Fruit fly (Drosophila melanogaster) whole organism, embryonic: Measurements from ENCODE around the gene Sec3.
A peak's percentile ranks its signal among the peaks of the same experiment; 100 is the strongest.

Experiments
- Abd-B ChIP-seq: fragments of 200-800 bp; sonication (Bioruptor generic); optimal IDR thresholded peaks from 2 replicates; lab custom pipeline; 2018; ENCODE audit warnings: missing biosample characterization, mild to moderate bottlenecking, missing genetic modification characterization, moderate library complexity
- Atf-2 ChIP-seq: fragments of 200-800 bp; sonication (Bioruptor generic); optimal IDR thresholded peaks from 2 replicates; lab custom pipeline; 2016; ENCODE audit warnings: missing biosample characterization, missing genetic modification characterization
- Blimp-1 ChIP-seq: fragments of 200-800 bp; sonication (Bioruptor generic); optimal IDR thresholded peaks from 3 replicates; lab custom pipeline; 2018; ENCODE audit warnings: missing biosample characterization, missing genetic modification characterization, mild to moderate bottlenecking, moderate library complexity, missing genetic modification reagents
- BtbVII ChIP-seq: fragments of 200-800 bp; sonication (Bioruptor generic); optimal IDR thresholded peaks from 3 replicates; lab custom pipeline; 2017; ENCODE audit warnings: missing biosample characterization, mild to moderate bottlenecking, missing genetic modification characterization
- CG1024 ChIP-seq: fragments of 200-800 bp; sonication (Bioruptor generic); IDR thresholded peaks from 2 replicates; pipeline ENCODE4 v1.3.6; 2022; ENCODE audit warnings: missing biosample characterization, missing genetic modification characterization
- CG10431 ChIP-seq: fragments of 200-800 bp; sonication (Bioruptor generic); optimal IDR thresholded peaks from 3 replicates; lab custom pipeline; 2018; ENCODE audit warnings: missing biosample characterization, mild to moderate bottlenecking, missing genetic modification characterization
- CG10543 ChIP-seq: fragments of 200-800 bp; sonication (Bioruptor generic); optimal IDR thresholded peaks from 3 replicates; lab custom pipeline; 2017; ENCODE audit warnings: missing biosample characterization, mild to moderate bottlenecking, missing genetic modification characterization, moderate library complexity
- CG12155 ChIP-seq: fragments of 200-800 bp; sonication (Bioruptor generic); optimal IDR thresholded peaks from 3 replicates; lab custom pipeline; 2016; ENCODE audit warnings: missing biosample characterization, missing genetic modification characterization
- CG12769 ChIP-seq: fragments of 200-800 bp; sonication (Bioruptor generic); optimal IDR thresholded peaks from 2 replicates; lab custom pipeline; 2019; ENCODE audit warnings: missing biosample characterization, mild to moderate bottlenecking, missing genetic modification characterization, moderate library complexity
- CG13424 ChIP-seq: fragments of 200-800 bp; sonication (Bioruptor generic); optimal IDR thresholded peaks from 2 replicates; lab custom pipeline; 2019; ENCODE audit warnings: missing biosample characterization, mild to moderate bottlenecking, missing genetic modification characterization, moderate library complexity
- CG13894 ChIP-seq: fragments of 200-800 bp; sonication (Bioruptor generic); optimal IDR thresholded peaks from 3 replicates; lab custom pipeline; 2018; ENCODE audit warnings: missing biosample characterization, mild to moderate bottlenecking, missing genetic modification characterization, moderate library complexity
- CG16779 ChIP-seq: fragments of 200-800 bp; sonication (Bioruptor generic); IDR thresholded peaks from 2 replicates; pipeline ENCODE4 v1.3.6; 2022; ENCODE audit warnings: missing biosample characterization, missing genetic modification characterization
- CG17328 ChIP-seq: fragments of 200-800 bp; sonication (Bioruptor generic); IDR thresholded peaks from 2 replicates; pipeline ENCODE4 v1.3.6; 2022; ENCODE audit warnings: missing biosample characterization, missing genetic modification characterization
- CG32532 ChIP-seq: fragments of 200-800 bp; sonication (Bioruptor generic); IDR thresholded peaks from 2 replicates; pipeline ENCODE4 v1.3.6; 2022; ENCODE audit warnings: missing biosample characterization, missing genetic modification characterization
- CG5953 ChIP-seq: fragments of 200-800 bp; sonication (Bioruptor generic); IDR thresholded peaks from 2 replicates; pipeline ENCODE4 v1.3.6; 2022; ENCODE audit warnings: missing biosample characterization, missing genetic modification characterization
- CG6854 ChIP-seq: fragments of 200-800 bp; sonication (Bioruptor generic); optimal IDR thresholded peaks from 3 replicates; lab custom pipeline; 2017; ENCODE audit warnings: missing biosample characterization, mild to moderate bottlenecking, missing genetic modification characterization
- CG8290 ChIP-seq, 3 experiments: fragments of 200-800 bp; sonication (Bioruptor generic); optimal IDR thresholded peaks; 2 replicates each; lab custom pipeline; 2016 to 2019; ENCODE audit warnings: missing biosample characterization in 3 of 3, missing genetic modification characterization in 3 of 3, mild to moderate bottlenecking in 2 of 3, moderate library complexity in 1 of 3
- E2f1 ChIP-seq: fragments of 200-800 bp; sonication (Bioruptor generic); IDR thresholded peaks from 2 replicates; pipeline ENCODE4 v1.3.6; 2022; ENCODE audit warnings: missing biosample characterization, missing genetic modification characterization
- Eip74EF ChIP-seq, 2 experiments: fragments of 200-800 bp in 1 of 2; fragments of >200 bp in 1 of 2; sonication (Bioruptor generic) in 1 of 2; optimal IDR thresholded peaks; 2 replicates each; lab custom pipeline; 2017 to 2019; ENCODE audit warnings: missing biosample characterization in 2 of 2, missing genetic modification characterization in 2 of 2, mild to moderate bottlenecking in 1 of 2, moderate library complexity in 1 of 2
- HLH4C ChIP-seq: fragments of 200-800 bp; sonication (Bioruptor generic); IDR thresholded peaks from 3 replicates; pipeline ENCODE4 v1.3.6; 2022; ENCODE audit warnings: missing biosample characterization, missing genetic modification characterization; ENCODE audit not compliant: partially characterized antibody
- Hr78 ChIP-seq, 2 experiments: fragments of 200-800 bp in 1 of 2; fragments of >200 bp in 1 of 2; sonication (Bioruptor generic) in 1 of 2; optimal IDR thresholded peaks; 2 replicates each; lab custom pipeline; 2017 to 2019; ENCODE audit warnings: missing biosample characterization in 2 of 2, missing genetic modification characterization in 2 of 2, mild to moderate bottlenecking in 1 of 2, moderate library complexity in 1 of 2
- Med ChIP-seq: fragments of 200-800 bp; sonication (Bioruptor generic); peaks from one replicate; lab custom pipeline; 2016; ENCODE audit warnings: missing biosample characterization, missing genetic modification characterization, mild to moderate bottlenecking, inconsistent platforms, moderate library complexity
- Pdp1 ChIP-seq, 2 experiments: fragments of 200-800 bp; sonication (Bioruptor generic); optimal IDR thresholded peaks; 3 replicates each; lab custom pipeline; 2016; ENCODE audit warnings: missing biosample characterization in 2 of 2, missing genetic modification characterization in 2 of 2, mild to moderate bottlenecking in 1 of 2, moderate library complexity in 1 of 2
- Rfx ChIP-seq: fragments of 200-800 bp; sonication (Bioruptor generic); IDR thresholded peaks from 2 replicates; pipeline ENCODE4 v1.3.6; 2022; ENCODE audit warnings: missing biosample characterization, missing genetic modification characterization
- abd-A ChIP-seq: fragments of 200-800 bp; sonication (Bioruptor generic); optimal IDR thresholded peaks from 3 replicates; lab custom pipeline; 2019; ENCODE audit warnings: missing biosample characterization, mild to moderate bottlenecking, missing genetic modification characterization, moderate library complexity
- chinmo ChIP-seq: fragments of 200-800 bp; sonication (Bioruptor generic); IDR thresholded peaks from 4 replicates; pipeline ENCODE4 v1.3.6; 2022; ENCODE audit warnings: missing biosample characterization, missing genetic modification characterization; ENCODE audit not compliant: partially characterized antibody
- crol ChIP-seq: fragments of 200-800 bp; sonication (Bioruptor generic); IDR thresholded peaks from 2 replicates; pipeline ENCODE4 v1.3.6; 2022; ENCODE audit warnings: missing biosample characterization, missing genetic modification characterization
- ftz-f1 ChIP-seq: fragments of 200-800 bp; sonication (Bioruptor generic); optimal IDR thresholded peaks from 2 replicates; lab custom pipeline; 2016; ENCODE audit warnings: missing biosample characterization, missing genetic modification characterization
- grn ChIP-seq: fragments of 200-800 bp; sonication (Bioruptor generic); optimal IDR thresholded peaks from 3 replicates; lab custom pipeline; 2017; ENCODE audit warnings: missing biosample characterization, missing genetic modification characterization
- kay ChIP-seq: fragments of 200-800 bp; sonication (Bioruptor generic); optimal IDR thresholded peaks from 2 replicates; lab custom pipeline; 2016; ENCODE audit warnings: missing biosample characterization, missing genetic modification characterization
- kni ChIP-seq: fragments of 200-800 bp; sonication (Bioruptor generic); optimal IDR thresholded peaks from 3 replicates; lab custom pipeline; 2017; ENCODE audit warnings: mild to moderate bottlenecking, missing biosample characterization, missing genetic modification reagents, missing genetic modification characterization
- mirr ChIP-seq: fragments of 200-800 bp; sonication (Bioruptor generic); optimal IDR thresholded peaks from 3 replicates; lab custom pipeline; 2018; ENCODE audit warnings: missing biosample characterization, mild to moderate bottlenecking, missing genetic modification characterization
- rib ChIP-seq: fragments of 200-800 bp; sonication (Bioruptor generic); IDR thresholded peaks from 2 replicates; pipeline ENCODE4 v1.3.6; 2022; ENCODE audit warnings: missing biosample characterization, missing genetic modification characterization
- sc ChIP-seq, 3 experiments: fragments of >200 bp in 2 of 3; fragments of 200-800 bp in 1 of 3; sonication (Bioruptor generic) in 1 of 3; optimal IDR thresholded peaks; 2 replicates in 2 of 3; 3 replicates in 1 of 3; lab custom pipeline; 2017; ENCODE audit warnings: mild to moderate bottlenecking in 1 of 3, missing biosample characterization in 1 of 3, missing genetic modification characterization in 1 of 3, missing genetic modification reagents in 1 of 3
- sd ChIP-seq: fragments of 200-800 bp; sonication (Bioruptor generic); optimal IDR thresholded peaks from 3 replicates; lab custom pipeline; 2018; ENCODE audit warnings: missing biosample characterization, mild to moderate bottlenecking, missing genetic modification characterization, moderate library complexity
- sr ChIP-seq: fragments of 200-800 bp; sonication (Bioruptor generic); IDR thresholded peaks from 3 replicates; pipeline ENCODE4 v1.3.6; 2022; ENCODE audit warnings: missing biosample characterization, missing genetic modification characterization
- unc-4 ChIP-seq: fragments of 200-800 bp; sonication (Bioruptor generic); IDR thresholded peaks from 2 replicates; pipeline ENCODE4 v1.3.6; 2022; ENCODE audit warnings: missing biosample characterization, missing genetic modification characterization; ENCODE audit not compliant: partially characterized antibody
- vvl ChIP-seq: fragments of 200-800 bp; sonication (Bioruptor generic); IDR thresholded peaks from 2 replicates; pipeline ENCODE4 v1.3.6; 2022; ENCODE audit warnings: missing biosample characterization, missing genetic modification characterization

The Sec3 gene

dm6 chr3L:17430957-17431585 is 6.1 kb upstream of the Sec3 start (continued):
- TF ChIP-seq CG1024 (GFP tag; lab: Robert Waterston, UW): no peak
- TF ChIP-seq Abd-B: no peak
- no peak for TF ChIP-seq CG13424 (tag; lab: Kevin White, UChicago)

dm6 chr3L:17430390-17430789 is 5.4 kb upstream of the Sec3 start:
- TF ChIP-seq crol (GFP tag; lab: Robert Waterston, UW): peak; percentile 81
- no peak for TF ChIP-seq CG6854 (GFP tag; lab: Kevin White, UChicago)
- TF ChIP-seq chinmo (GFP tag; lab: Robert Waterston, UW): peak; percentile 87; the same call in 3 of the 4 replicates
- TF ChIP-seq rib (GFP tag; lab: Robert Waterston, UW): peak; percentile 43; the same call in 1 of the 2 replicates
- TF ChIP-seq sc (optimal IDR thresholded peaks at IDR 0.05; lab: Kevin White, UChicago): no peak
- no peak for TF ChIP-seq sc (GFP tag; optimal IDR thresholded peaks at IDR 0.05; lab: Kevin White, UChicago)
- peak; percentile 81 for TF ChIP-seq CG10543
- 0 out of 2 replicates have a peak, but pooled peaks have one; percentile 22 for TF ChIP-seq CG5953 (GFP tag; lab: Robert Waterston, UW)
- TF ChIP-seq Atf-2: no peak
- peak in 1 of 2 experiments; percentile 43 for TF ChIP-seq Eip74EF (GFP tag; optimal IDR thresholded peaks at IDR 0.05; lab: Kevin White, UChicago)
- TF ChIP-seq CG32532 (GFP tag; lab: Robert Waterston, UW): 0 out of 2 replicates have a peak, but pooled peaks have one; percentile 10
- TF ChIP-seq CG16779: 0 out of 2 replicates have a peak, but pooled peaks have one; percentile 9
- peak in 1 of 2 experiments; percentile 4 for TF ChIP-seq Pdp1 (GFP tag; optimal IDR thresholded peaks at IDR 0.05; lab: Kevin White, UChicago)
- TF ChIP-seq CG8290 (GFP tag; optimal IDR thresholded peaks at IDR 0.05; lab: Kevin White, UChicago): no peak
- peak in 1 of 2 experiments; percentile 70 for TF ChIP-seq CG8290 (tag; optimal IDR thresholded peaks at IDR 0.05; lab: Kevin White, UChicago)
- TF ChIP-seq kni (GFP tag; lab: Kevin White, UChicago): peak; percentile 15
- peak; percentile 61 for TF ChIP-seq sd (tag; lab: Kevin White, UChicago)
- peak; percentile 67 for TF ChIP-seq mirr (GFP tag; lab: Kevin White, UChicago)
- TF ChIP-seq E2f1 (GFP tag; lab: Robert Waterston, UW): no peak
- TF ChIP-seq vvl (GFP tag; lab: Robert Waterston, UW): peak; percentile 13; the same call in 1 of the 2 replicates
- TF ChIP-seq CG12155: no peak
- TF ChIP-seq unc-4: no peak
- TF ChIP-seq Med: peak; percentile 48
- peak; percentile 21 for TF ChIP-seq ftz-f1 (GFP tag; lab: Kevin White, UChicago)
- no peak for TF ChIP-seq CG17328 (GFP tag; lab: Robert Waterston, UW)
- TF ChIP-seq CG12769: peak; percentile 95
- TF ChIP-seq Rfx (GFP tag; lab: Robert Waterston, UW): peak; percentile 5; the same call in 1 of the 2 replicates
- peak in 1 of 2 experiments; percentile 75 for TF ChIP-seq Hr78 (GFP tag; optimal IDR thresholded peaks at IDR 0.05; lab: Kevin White, UChicago)
- no peak for TF ChIP-seq CG10431 (GFP tag; lab: Kevin White, UChicago)
- 0 out of 3 replicates have a peak, but pooled peaks have one; percentile 29 for TF ChIP-seq HLH4C
- TF ChIP-seq CG13894 (tag; lab: Kevin White, UChicago): peak; percentile 73
- peak; percentile 39 for TF ChIP-seq abd-A (tag; lab: Kevin White, UChicago)
- TF ChIP-seq grn: peak; percentile 67
- TF ChIP-seq kay: peak; percentile 46
- no peak for TF ChIP-seq sr (GFP tag; lab: Robert Waterston, UW)
- peak; percentile 8 for TF ChIP-seq BtbVII (GFP tag; lab: Kevin White, UChicago)
- peak; percentile 18 for TF ChIP-seq Blimp-1
- TF ChIP-seq, all 482 proteins: peak for 26
